Worm (Caenorhabditis elegans) whole organism, L2 larva: ENCODE data around the gene C11E4.8.

Experiments used
- F13H6.1 ChIP-seq: sonication (generic microtip); optimal IDR thresholded peaks from 2 replicates; lab custom pipeline; 2016; ENCODE audit warnings: missing genetic modification characterization, missing compliant biosample characterization
- R02D3.7 ChIP-seq: fragments of 150-350 bp; optimal IDR thresholded peaks from 2 replicates; lab custom pipeline; 2014; ENCODE audit warnings: missing biosample characterization, missing genetic modification characterization
- Y55F3AM.14 ChIP-seq: fragments of 200-800 bp; sonication (Bioruptor generic); optimal IDR thresholded peaks from 2 replicates; lab custom pipeline; 2018; ENCODE audit warnings: mild to moderate bottlenecking, missing genetic modification characterization, missing compliant biosample characterization
- ZK546.5 ChIP-seq: sonication (generic microtip); optimal IDR thresholded peaks from 2 replicates; lab custom pipeline; 2017; ENCODE audit warnings: missing biosample characterization, missing genetic modification characterization
- ama-1 ChIP-seq: fragments of 150-350 bp; optimal IDR thresholded peaks from 2 replicates; lab custom pipeline; 2018; ENCODE audit warnings: inconsistent platforms
- blmp-1 ChIP-seq: sonication (generic microtip); optimal IDR thresholded peaks from 2 replicates; lab custom pipeline; 2017; ENCODE audit warnings: missing genetic modification characterization, mild to moderate bottlenecking, missing compliant biosample characterization, antibody characterized with exemption, moderate library complexity; ENCODE audit not compliant: insufficient read depth
- ceh-16 ChIP-seq: fragments of 150-350 bp; optimal IDR thresholded peaks from 2 replicates; lab custom pipeline; 2014; ENCODE audit warnings: missing biosample characterization, missing genetic modification characterization
- ceh-82 ChIP-seq: fragments of 150-350 bp; optimal IDR thresholded peaks from 2 replicates; lab custom pipeline; 2014; ENCODE audit warnings: missing biosample characterization, missing genetic modification characterization
- dmd-4 ChIP-seq: sonication (generic microtip); optimal IDR thresholded peaks from 2 replicates; lab custom pipeline; 2017; ENCODE audit warnings: missing biosample characterization, missing genetic modification characterization
- egl-27 ChIP-seq: sonication (generic microtip); optimal IDR thresholded peaks from 3 replicates; lab custom pipeline; 2017; ENCODE audit warnings: missing biosample characterization, missing genetic modification reagents, missing genetic modification characterization
- elt-1 ChIP-seq: fragments of 150-350 bp; optimal IDR thresholded peaks from 2 replicates; lab custom pipeline; 2014; ENCODE audit warnings: missing biosample characterization, missing genetic modification characterization
- elt-3 ChIP-seq: sonication (generic microtip); optimal IDR thresholded peaks from 2 replicates; lab custom pipeline; 2017; ENCODE audit warnings: missing biosample characterization, missing genetic modification characterization
- fos-1 ChIP-seq: fragments of 150-350 bp; optimal IDR thresholded peaks from 2 replicates; lab custom pipeline; 2014; ENCODE audit warnings: missing biosample characterization, missing genetic modification characterization
- gmeb-1 ChIP-seq: fragments of 150-350 bp; optimal IDR thresholded peaks from 2 replicates; lab custom pipeline; 2014; ENCODE audit warnings: missing biosample characterization, missing genetic modification characterization
- lin-11 ChIP-seq: fragments of 150-350 bp; sonication (generic microtip); optimal IDR thresholded peaks from 2 replicates; lab custom pipeline; 2014; ENCODE audit warnings: missing biosample characterization, missing genetic modification characterization, inconsistent platforms, mixed read lengths
- lin-13 ChIP-seq: fragments of 150-350 bp; optimal IDR thresholded peaks from 2 replicates; lab custom pipeline; 2014; ENCODE audit warnings: missing biosample characterization, missing genetic modification reagents, missing genetic modification characterization
- lin-39 ChIP-seq: fragments of 150-350 bp; optimal IDR thresholded peaks from 2 replicates; lab custom pipeline; 2014; ENCODE audit warnings: missing biosample characterization, missing genetic modification reagents, missing genetic modification characterization
- mab-5 ChIP-seq: fragments of 150-350 bp; optimal IDR thresholded peaks from 2 replicates; lab custom pipeline; 2014; ENCODE audit warnings: missing biosample characterization, missing genetic modification characterization
- mbf-1 ChIP-seq: sonication (generic microtip); optimal IDR thresholded peaks from 2 replicates; lab custom pipeline; 2017; ENCODE audit warnings: missing biosample characterization, missing genetic modification characterization
- mdl-1 ChIP-seq, 2 experiments: fragments of 150-350 bp in 1 of 2; sonication (generic microtip) in 1 of 2; optimal IDR thresholded peaks; 2 replicates each; lab custom pipeline; 2017; ENCODE audit warnings: missing biosample characterization in 2 of 2, missing genetic modification characterization in 2 of 2
- nhr-10 ChIP-seq: sonication (generic microtip); optimal IDR thresholded peaks from 2 replicates; lab custom pipeline; 2017; ENCODE audit warnings: missing biosample characterization, missing genetic modification characterization
- nhr-11 ChIP-seq: fragments of 150-350 bp; optimal IDR thresholded peaks from 2 replicates; lab custom pipeline; 2014; ENCODE audit warnings: missing biosample characterization, missing genetic modification characterization
- nhr-12 ChIP-seq: fragments of 150-350 bp; optimal IDR thresholded peaks from 2 replicates; lab custom pipeline; 2014; ENCODE audit warnings: missing biosample characterization, missing genetic modification characterization
- nhr-237 ChIP-seq: fragments of 150-350 bp; optimal IDR thresholded peaks from 2 replicates; lab custom pipeline; 2014; ENCODE audit warnings: missing biosample characterization, missing genetic modification characterization
- nhr-77 ChIP-seq: fragments of 150-350 bp; optimal IDR thresholded peaks from 2 replicates; lab custom pipeline; 2014; ENCODE audit warnings: missing biosample characterization, missing genetic modification characterization
- peb-1 ChIP-seq: fragments of 150-350 bp; optimal IDR thresholded peaks from 2 replicates; lab custom pipeline; 2014; ENCODE audit warnings: missing biosample characterization, missing genetic modification characterization
- sem-4 ChIP-seq: fragments of 150-350 bp; optimal IDR thresholded peaks from 2 replicates; lab custom pipeline; 2014; ENCODE audit warnings: missing biosample characterization, missing genetic modification reagents, missing genetic modification characterization
- skn-1 ChIP-seq: sonication (generic microtip); optimal IDR thresholded peaks from 2 replicates; lab custom pipeline; 2017; ENCODE audit warnings: missing biosample characterization, missing genetic modification characterization
- sma-3 ChIP-seq: sonication (generic microtip); optimal IDR thresholded peaks from 2 replicates; lab custom pipeline; 2016; ENCODE audit warnings: missing genetic modification reagents, missing genetic modification characterization, missing compliant biosample characterization
- snpc-4 ChIP-seq: fragments of 150-350 bp; optimal IDR thresholded peaks from 2 replicates; lab custom pipeline; 2014; ENCODE audit warnings: missing biosample characterization, missing genetic modification characterization
- unc-39 ChIP-seq: fragments of 150-350 bp; optimal IDR thresholded peaks from 2 replicates; lab custom pipeline; 2014; ENCODE audit warnings: missing biosample characterization, missing genetic modification characterization
- unc-55 ChIP-seq: fragments of 150-350 bp; sonication (generic microtip); optimal IDR thresholded peaks from 3 replicates; lab custom pipeline; 2014; ENCODE audit warnings: missing biosample characterization, missing genetic modification reagents, missing genetic modification characterization
- unc-62 ChIP-seq: fragments of 150-350 bp; optimal IDR thresholded peaks from 2 replicates; lab custom pipeline; 2014; ENCODE audit warnings: missing biosample characterization, missing genetic modification reagents, missing genetic modification characterization
- ztf-1 ChIP-seq: fragments of 200-800 bp; sonication (Bioruptor generic); conservative IDR thresholded peaks from 2 replicates; pipeline ENCODE4 v1.3.6; 2022; ENCODE audit warnings: missing genetic modification characterization, missing compliant biosample characterization
- ztf-11 ChIP-seq: sonication (generic microtip); optimal IDR thresholded peaks from 2 replicates; lab custom pipeline; 2017; ENCODE audit warnings: missing biosample characterization, missing genetic modification characterization
- ztf-4 ChIP-seq: fragments of 150-350 bp; optimal IDR thresholded peaks from 2 replicates; lab custom pipeline; 2014; ENCODE audit warnings: missing biosample characterization, missing genetic modification characterization

Gene C11E4.8

DNA sequence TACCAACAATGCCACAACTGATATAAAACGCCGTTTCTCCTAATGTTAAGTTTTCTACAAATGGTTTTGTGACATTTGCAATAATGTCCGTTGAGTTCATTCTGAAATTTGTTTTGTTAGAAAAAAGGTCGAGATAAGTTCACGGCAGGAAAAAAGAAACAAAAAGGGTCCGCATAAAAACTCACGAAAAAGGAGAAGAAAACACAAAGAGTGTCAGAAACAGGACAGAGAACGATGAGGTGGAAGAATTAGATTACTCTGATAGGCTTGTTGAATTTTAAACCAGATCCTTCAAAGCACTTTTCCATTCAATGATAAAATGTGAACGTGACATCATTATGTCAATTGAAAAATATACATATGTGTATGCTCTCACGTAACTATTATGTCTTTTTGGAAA lies 32.8 kb downstream of the C11E4.8 start, which contains the start of gene aex-2:
TSS of gene aex-2 (minus strand) at position 101 of the 400 bp plus-strand sequence.
- no peak for TF ChIP-seq gmeb-1

DNA sequence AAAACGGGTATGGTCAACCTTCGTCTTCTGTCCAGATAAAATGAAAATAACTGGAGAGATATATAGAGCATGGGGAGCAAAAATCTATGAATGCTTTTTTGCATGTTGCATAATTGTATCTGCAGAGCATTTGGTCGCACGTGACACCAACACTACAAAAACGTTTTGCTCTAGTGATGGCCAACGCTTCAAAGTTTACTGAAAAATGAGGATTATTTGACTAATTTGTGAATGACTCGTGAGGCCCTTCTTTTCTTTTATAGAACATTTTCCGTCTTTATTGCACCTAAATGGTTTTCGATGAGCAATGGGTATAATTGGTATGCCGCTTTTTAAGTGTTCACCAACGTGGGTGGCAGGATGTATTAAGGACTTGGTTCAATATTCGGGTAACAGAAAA lies 33.2 kb downstream of the C11E4.8 start:
- TF ChIP-seq sem-4 (tag; lab: Kevin White, UChicago) = no peak
- TF ChIP-seq Y55F3AM.14 = no peak
- TF ChIP-seq ceh-16 (tag; lab: Kevin White, UChicago) = no peak
- no peak for TF ChIP-seq ZK546.5 (tag; lab: Kevin White, UChicago)
- TF ChIP-seq ztf-1 = no peak
- TF ChIP-seq unc-39 (tag; lab: Kevin White, UChicago) = no peak
- no peak for TF ChIP-seq lin-39 (tag; lab: Kevin White, UChicago)
- TF ChIP-seq snpc-4 (tag; lab: Kevin White, UChicago) = no peak
- TF ChIP-seq egl-27 = no peak
- TF ChIP-seq unc-62 (GFP tag; lab: Kevin White, UChicago) = no peak
- no peak for TF ChIP-seq R02D3.7 (tag; lab: Kevin White, UChicago)
- no peak for TF ChIP-seq mbf-1 (tag; lab: Kevin White, UChicago)
- TF ChIP-seq dmd-4 (tag; lab: Kevin White, UChicago) = no peak
- TF ChIP-seq, all 48 proteins: peak for 0

DNA sequence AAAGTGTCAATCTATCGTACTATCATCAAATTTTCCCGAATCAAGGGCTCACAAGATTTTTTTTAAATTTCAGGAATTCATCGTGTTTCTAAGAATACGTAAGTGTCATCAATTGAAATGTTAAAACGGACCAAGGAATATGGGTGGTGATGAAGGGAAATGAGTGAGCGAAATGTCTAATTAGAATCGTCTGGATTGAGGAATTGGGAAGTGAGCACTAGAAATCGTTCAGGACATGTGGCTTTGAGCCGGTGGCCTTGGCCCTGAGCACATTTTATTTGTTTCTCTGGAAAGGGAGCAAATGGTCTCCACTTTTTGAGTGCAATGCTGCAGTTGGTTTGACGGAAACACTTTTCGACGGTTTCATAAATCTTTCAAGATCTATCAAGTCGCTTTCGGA lies 34.0 kb downstream of the C11E4.8 start:
- TF ChIP-seq nhr-12 (tag; lab: Kevin White, UChicago) = no peak
- no peak for TF ChIP-seq nhr-11 (tag; lab: Kevin White, UChicago)
- no peak for TF ChIP-seq lin-11 (tag; lab: Kevin White, UChicago)
- TF ChIP-seq unc-39 (tag; lab: Kevin White, UChicago) = no peak
- no peak for TF ChIP-seq elt-1 (tag; lab: Kevin White, UChicago)
- no peak for TF ChIP-seq lin-13
- no peak for TF ChIP-seq dmd-4 (tag; lab: Kevin White, UChicago)
- no peak for TF ChIP-seq lin-39 (tag; lab: Kevin White, UChicago)
- TF ChIP-seq gmeb-1 = no peak
- TF ChIP-seq mbf-1 (tag; lab: Kevin White, UChicago) = no peak
- no peak for TF ChIP-seq sma-3 (GFP tag; lab: Kevin White, UChicago)
- TF ChIP-seq nhr-237 = no peak
- TF ChIP-seq ztf-11 (tag; lab: Kevin White, UChicago) = no peak

DNA sequence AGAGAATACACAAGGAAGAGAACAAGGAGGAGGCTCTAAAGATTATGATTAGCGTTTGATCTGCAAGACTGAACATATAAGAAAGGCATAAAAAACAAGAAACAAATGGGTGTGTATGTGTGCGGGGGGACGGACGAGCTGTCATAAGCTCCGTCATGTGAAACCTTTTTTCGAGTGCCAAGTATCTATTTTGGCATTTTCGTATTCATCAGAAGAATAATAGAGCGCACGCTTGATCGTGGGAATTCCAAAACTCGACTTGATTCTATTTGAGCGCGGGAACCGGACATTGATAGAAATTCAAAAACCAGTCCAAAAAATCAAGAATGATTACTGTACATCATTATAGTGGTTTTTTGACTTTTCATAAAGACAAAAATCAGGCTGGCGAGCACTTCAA lies 36.5 kb downstream of the C11E4.8 start:
- TF ChIP-seq lin-11 (tag; lab: Kevin White, UChicago) = no peak
- no peak for TF ChIP-seq nhr-77 (tag; lab: Kevin White, UChicago)
- TF ChIP-seq nhr-10 = no peak
- TF ChIP-seq blmp-1 (tag; lab: Kevin White, UChicago) = no peak
- TF ChIP-seq mbf-1 (tag; lab: Kevin White, UChicago) = no peak
- no peak for TF ChIP-seq ama-1 (lab: Kevin White, UChicago)
- TF ChIP-seq sma-3 (GFP tag; lab: Kevin White, UChicago) = no peak
- TF ChIP-seq skn-1 (tag; lab: Kevin White, UChicago) = no peak
- TF ChIP-seq nhr-12 (tag; lab: Kevin White, UChicago) = no peak
- no peak for TF ChIP-seq lin-39 (tag; lab: Kevin White, UChicago)
- no peak for TF ChIP-seq ztf-4 (tag; lab: Kevin White, UChicago)
- no peak for TF ChIP-seq gmeb-1
- no peak for TF ChIP-seq peb-1 (tag; lab: Kevin White, UChicago)
- TF ChIP-seq ZK546.5 (tag; lab: Kevin White, UChicago) = no peak
- no peak for TF ChIP-seq sem-4 (tag; lab: Kevin White, UChicago)
- TF ChIP-seq nhr-11 (tag; lab: Kevin White, UChicago) = no peak

DNA sequence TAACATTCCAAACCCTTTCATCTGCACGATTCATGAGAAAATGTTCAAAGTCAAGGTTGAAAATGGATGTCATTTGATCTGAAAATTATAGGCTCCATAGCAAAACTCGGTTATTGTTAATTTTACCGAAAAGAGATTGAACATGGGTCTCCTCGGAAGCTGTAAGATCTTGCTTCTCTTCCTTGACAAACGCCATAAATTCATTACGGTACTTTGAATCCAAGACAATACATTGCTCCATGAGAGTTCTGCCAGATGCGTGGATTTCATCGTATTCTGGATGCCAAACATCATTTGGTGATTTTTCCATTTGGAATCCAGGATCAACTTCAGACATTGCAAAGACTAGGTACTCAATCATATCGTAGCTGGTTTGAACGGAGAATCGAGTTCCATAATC lies 45.7 kb downstream of the C11E4.8 start:
- TF ChIP-seq R02D3.7 (tag; lab: Kevin White, UChicago) (no peak), ama-1 (lab: Kevin White, UChicago) (no peak), ceh-16 (tag; lab: Kevin White, UChicago) (no peak), mdl-1 (tag; optimal IDR thresholded peaks at IDR 0.05; lab: Kevin White, UChicago) (no peak), unc-39 (tag; lab: Kevin White, UChicago) (no peak), ceh-82 (no peak), ZK546.5 (tag; lab: Kevin White, UChicago) (no peak), F13H6.1 (no peak), sem-4 (tag; lab: Kevin White, UChicago) (no peak), mab-5 (tag; lab: Kevin White, UChicago) (no peak), unc-55 (GFP tag; lab: Kevin White, UChicago) (no peak), egl-27 (no peak), elt-3 (tag; lab: Kevin White, UChicago) (no peak), fos-1 (tag; lab: Kevin White, UChicago) (no peak), lin-13 (no peak), sma-3 (GFP tag; lab: Kevin White, UChicago) (no peak)
- TF ChIP-seq, all 48 proteins: peak for 0
